Fruit fly (Drosophila melanogaster) whole organism: ENCODE data around the gene CG42847.

Source experiments
- Dll ChIP-seq: fragments of >200 bp; optimal IDR thresholded peaks from 2 replicates; lab custom pipeline; 2017
- pan ChIP-seq: fragments of >200 bp; optimal IDR thresholded peaks from 2 replicates; lab custom pipeline; 2017
- psq ChIP-seq: fragments of >200 bp; optimal IDR thresholded peaks from 2 replicates; lab custom pipeline; 2017
- usp ChIP-seq: fragments of >200 bp; optimal IDR thresholded peaks from 2 replicates; lab custom pipeline; 2017; ENCODE audit warnings: missing biosample characterization, missing genetic modification characterization, mixed read lengths

DNA sequence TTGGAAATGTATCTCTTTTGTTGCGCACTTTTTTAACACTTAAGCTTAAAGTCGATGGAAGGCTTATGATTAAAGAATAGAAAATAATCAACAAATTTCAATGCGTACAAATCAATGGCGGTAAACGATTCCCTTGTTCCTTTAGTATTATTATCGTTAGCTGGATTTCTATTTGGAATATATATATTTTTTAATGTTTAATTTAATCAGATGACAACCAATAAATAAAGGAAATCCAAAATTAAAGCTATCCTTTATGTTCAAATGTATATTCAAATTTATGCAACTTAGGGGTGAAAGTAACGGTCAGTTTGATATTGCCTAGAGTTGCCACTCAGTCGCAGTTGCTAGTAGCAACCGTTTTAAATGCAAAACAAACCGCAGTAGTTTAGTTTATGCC, 7.4 kb downstream of the CG42847 start, which contains the start of gene CG3769:
- TF ChIP-seq pan (lab: Kevin White, UChicago) (no peak), psq (lab: Kevin White, UChicago) (no peak), Dll (lab: Kevin White, UChicago) (no peak), usp (GFP tag; lab: Kevin White, UChicago) (no peak)
